Worm (Caenorhabditis elegans): Measurements from ENCODE around the gene Y38H6C.24.

DNA sequence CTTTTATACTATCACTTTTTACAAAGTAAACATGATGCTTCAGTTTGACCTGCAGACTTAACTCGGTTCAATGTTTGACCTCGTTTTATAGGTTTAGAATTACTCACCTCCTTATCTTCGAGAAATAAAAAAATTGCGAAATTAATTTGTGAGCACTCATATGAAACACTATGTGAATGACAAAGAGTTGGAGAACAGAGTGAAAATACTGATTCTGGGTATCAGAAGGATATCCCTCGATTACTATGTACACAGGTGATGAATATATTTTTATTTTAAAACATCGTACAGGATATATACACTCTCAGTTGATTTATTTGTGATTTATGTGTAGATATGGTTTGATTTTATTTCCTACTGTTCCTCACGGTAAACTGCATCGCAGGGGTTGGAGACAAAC lies 30.0 kb downstream of the Y38H6C.24 start, which contains the start of gene Y38H6C.23:
- TF ChIP-seq mdl-1 (tag; optimal IDR thresholded peaks at IDR 0.05) = no peak
- no peak for TF ChIP-seq ceh-82 (tag; optimal IDR thresholded peaks at IDR 0.05)
- no peak for TF ChIP-seq peb-1 (tag; optimal IDR thresholded peaks at IDR 0.05)
- no peak for TF ChIP-seq snpc-4 (tag; optimal IDR thresholded peaks at IDR 0.05)
- no peak for TF ChIP-seq ztf-11 (tag; optimal IDR thresholded peaks at IDR 0.05)
- no peak for TF ChIP-seq zag-1 (tag; optimal IDR thresholded peaks at IDR 0.05)
- no peak for TF ChIP-seq nhr-12 (tag; optimal IDR thresholded peaks at IDR 0.05)
- no peak for TF ChIP-seq nhr-11 (tag; optimal IDR thresholded peaks at IDR 0.05)
- TF ChIP-seq sem-4 (tag; optimal IDR thresholded peaks at IDR 0.05) = no peak
- no peak for TF ChIP-seq nhr-25 (tag; optimal IDR thresholded peaks at IDR 0.05)
- no peak for TF ChIP-seq egl-27 (tag; optimal IDR thresholded peaks at IDR 0.05)
- no peak for TF ChIP-seq nhr-6 (tag; optimal IDR thresholded peaks at IDR 0.05)
- TF ChIP-seq ztf-4 (tag; optimal IDR thresholded peaks at IDR 0.05) = no peak
- TF ChIP-seq nhr-237 (tag; optimal IDR thresholded peaks at IDR 0.05) = no peak

All from whole organism, L2 larva.